Fruit fly (Drosophila melanogaster) whole organism, embryonic: ENCODE results near the gene CG9270.

Source experiments
- ATbp ChIP-seq: fragments of 200-800 bp; sonication (Bioruptor generic); optimal IDR thresholded peaks from 2 replicates; lab custom pipeline; 2017; ENCODE audit warnings: missing biosample characterization, mild to moderate bottlenecking, missing genetic modification characterization, missing genetic modification reagents
- B-H1 ChIP-seq: fragments of 200-800 bp; sonication (Bioruptor generic); IDR thresholded peaks from 3 replicates; pipeline ENCODE4 v1.3.6; 2022; ENCODE audit warnings: missing biosample characterization, missing genetic modification characterization
- CG10431 ChIP-seq: fragments of 200-800 bp; sonication (Bioruptor generic); optimal IDR thresholded peaks from 3 replicates; lab custom pipeline; 2018; ENCODE audit warnings: missing biosample characterization, mild to moderate bottlenecking, missing genetic modification characterization
- CG12071 ChIP-seq: fragments of 200-800 bp; sonication (Bioruptor generic); optimal IDR thresholded peaks from 3 replicates; lab custom pipeline; 2018; ENCODE audit warnings: missing biosample characterization, mild to moderate bottlenecking, missing genetic modification characterization
- CG12104 ChIP-seq: fragments of 200-800 bp; sonication (Bioruptor generic); optimal IDR thresholded peaks from 3 replicates; lab custom pipeline; 2016; ENCODE audit warnings: missing biosample characterization, missing genetic modification characterization
- CG12299 ChIP-seq: fragments of 200-800 bp; sonication (Bioruptor generic); optimal IDR thresholded peaks from 2 replicates; lab custom pipeline; 2018; ENCODE audit warnings: missing biosample characterization, mild to moderate bottlenecking, missing genetic modification characterization
- CG15269 ChIP-seq: fragments of 200-800 bp; sonication (Bioruptor generic); optimal IDR thresholded peaks from 2 replicates; lab custom pipeline; 2018; ENCODE audit warnings: missing biosample characterization, mild to moderate bottlenecking, missing genetic modification characterization, moderate library complexity
- CG15601 ChIP-seq: fragments of 200-800 bp; sonication (Bioruptor generic); optimal IDR thresholded peaks from 3 replicates; lab custom pipeline; 2019; ENCODE audit warnings: missing biosample characterization, mild to moderate bottlenecking, missing genetic modification characterization, moderate library complexity
- CG16813 ChIP-seq: fragments of 200-800 bp; sonication (Bioruptor generic); IDR thresholded peaks from 3 replicates; pipeline ENCODE4 v1.3.6; 2022; ENCODE audit warnings: missing biosample characterization, missing genetic modification characterization; ENCODE audit not compliant: partially characterized antibody
- CG16815 ChIP-seq: fragments of 200-800 bp; sonication (Bioruptor generic); optimal IDR thresholded peaks from 3 replicates; lab custom pipeline; 2017; ENCODE audit warnings: missing biosample characterization, mild to moderate bottlenecking, missing genetic modification characterization
- CG3995 ChIP-seq: fragments of 200-800 bp; sonication (Bioruptor generic); optimal IDR thresholded peaks from 3 replicates; lab custom pipeline; 2016; ENCODE audit warnings: missing biosample characterization, missing genetic modification characterization
- CG4707 ChIP-seq: fragments of 200-800 bp; sonication (Bioruptor generic); optimal IDR thresholded peaks from 2 replicates; lab custom pipeline; 2018; ENCODE audit warnings: missing biosample characterization, mild to moderate bottlenecking, missing genetic modification characterization, moderate library complexity
- CG4730 ChIP-seq: fragments of 200-800 bp; sonication (Bioruptor generic); IDR thresholded peaks from 2 replicates; pipeline ENCODE4 v1.3.6; 2022; ENCODE audit warnings: missing biosample characterization, missing genetic modification characterization
- CG5180 ChIP-seq: fragments of 200-800 bp; sonication (Bioruptor generic); optimal IDR thresholded peaks from 3 replicates; lab custom pipeline; 2017; ENCODE audit warnings: missing biosample characterization, missing genetic modification characterization, mild to moderate bottlenecking, moderate library complexity, missing genetic modification reagents
- CG5953 ChIP-seq: fragments of 200-800 bp; sonication (Bioruptor generic); IDR thresholded peaks from 2 replicates; pipeline ENCODE4 v1.3.6; 2022; ENCODE audit warnings: missing biosample characterization, missing genetic modification characterization
- CG6272 ChIP-seq: fragments of 200-800 bp; sonication (Bioruptor generic); IDR thresholded peaks from 2 replicates; pipeline ENCODE4 v1.3.6; 2022; ENCODE audit warnings: missing biosample characterization, missing genetic modification characterization
- CG6854 ChIP-seq: fragments of 200-800 bp; sonication (Bioruptor generic); optimal IDR thresholded peaks from 3 replicates; lab custom pipeline; 2017; ENCODE audit warnings: missing biosample characterization, mild to moderate bottlenecking, missing genetic modification characterization
- CG7357 ChIP-seq: fragments of 200-800 bp; sonication (Bioruptor generic); IDR thresholded peaks from 3 replicates; pipeline ENCODE4 v1.3.6; 2022; ENCODE audit warnings: missing biosample characterization, missing genetic modification characterization
- Dad ChIP-seq: fragments of 200-800 bp; sonication (Bioruptor generic); optimal IDR thresholded peaks from 3 replicates; lab custom pipeline; 2016; ENCODE audit warnings: missing biosample characterization, missing genetic modification characterization
- Dip3 ChIP-seq: fragments of 200-800 bp; sonication (Bioruptor generic); optimal IDR thresholded peaks from 3 replicates; lab custom pipeline; 2016; ENCODE audit warnings: missing biosample characterization, missing genetic modification characterization
- HLH4C ChIP-seq: fragments of 200-800 bp; sonication (Bioruptor generic); IDR thresholded peaks from 3 replicates; pipeline ENCODE4 v1.3.6; 2022; ENCODE audit warnings: missing biosample characterization, missing genetic modification characterization; ENCODE audit not compliant: partially characterized antibody
- HLH54F ChIP-seq: fragments of 200-800 bp; sonication (Bioruptor generic); optimal IDR thresholded peaks from 3 replicates; lab custom pipeline; 2016; ENCODE audit warnings: missing biosample characterization, missing genetic modification characterization
- Hand ChIP-seq: fragments of 200-800 bp; sonication (Bioruptor generic); optimal IDR thresholded peaks from 2 replicates; lab custom pipeline; 2017; ENCODE audit warnings: mild to moderate bottlenecking, missing biosample characterization, missing genetic modification reagents, missing genetic modification characterization
- Hey ChIP-seq: fragments of 200-800 bp; sonication (Bioruptor generic); optimal IDR thresholded peaks from 3 replicates; lab custom pipeline; 2018; ENCODE audit warnings: missing biosample characterization, mild to moderate bottlenecking, missing genetic modification characterization
- Hr51 ChIP-seq, 2 experiments: fragments of 200-800 bp; sonication (Bioruptor generic); optimal IDR thresholded peaks; 2 replicates in 1 of 2; 3 replicates in 1 of 2; lab custom pipeline; 2016 to 2018; ENCODE audit warnings: missing biosample characterization in 2 of 2, missing genetic modification characterization in 2 of 2, mild to moderate bottlenecking in 1 of 2, moderate library complexity in 1 of 2
- Lhr ChIP-seq: fragments of 200-800 bp; sonication (Bioruptor generic); optimal IDR thresholded peaks from 3 replicates; lab custom pipeline; 2017; ENCODE audit warnings: mild to moderate bottlenecking, missing biosample characterization, missing genetic modification reagents, missing genetic modification characterization
- MESR4 ChIP-seq: fragments of 200-800 bp; sonication (Bioruptor generic); optimal IDR thresholded peaks from 2 replicates; lab custom pipeline; 2018; ENCODE audit warnings: missing biosample characterization, mild to moderate bottlenecking, missing genetic modification characterization, moderate library complexity
- Mrtf ChIP-seq: fragments of 200-800 bp; sonication (Bioruptor generic); IDR thresholded peaks from 3 replicates; pipeline ENCODE4 v1.3.6; 2022; ENCODE audit warnings: missing biosample characterization, missing genetic modification characterization
- NK7.1 ChIP-seq: fragments of 200-800 bp; sonication (Bioruptor generic); optimal IDR thresholded peaks from 3 replicates; lab custom pipeline; 2016; ENCODE audit warnings: missing biosample characterization, missing genetic modification characterization
- Nf-YA ChIP-seq: fragments of 200-800 bp; sonication (Bioruptor generic); IDR thresholded peaks from 2 replicates; pipeline ENCODE4 v1.3.6; 2022; ENCODE audit warnings: missing biosample characterization, missing genetic modification characterization
- Oaz ChIP-seq: fragments of 200-800 bp; sonication (Bioruptor generic); IDR thresholded peaks from 2 replicates; pipeline ENCODE4 v1.3.6; 2022; ENCODE audit warnings: missing biosample characterization, missing genetic modification characterization
- Rx ChIP-seq: fragments of 200-800 bp; sonication (Bioruptor generic); IDR thresholded peaks from 2 replicates; pipeline ENCODE4 v1.3.6; 2022; ENCODE audit warnings: missing biosample characterization, missing genetic modification characterization
- TFAM ChIP-seq: fragments of 200-800 bp; sonication (Bioruptor generic); optimal IDR thresholded peaks from 2 replicates; lab custom pipeline; 2017; ENCODE audit warnings: missing biosample characterization, missing genetic modification characterization, inconsistent platforms
- ara ChIP-seq: fragments of 200-800 bp; sonication (Bioruptor generic); IDR thresholded peaks from 2 replicates; pipeline ENCODE4 v1.3.6; 2022; ENCODE audit warnings: missing biosample characterization, missing genetic modification characterization
- ato ChIP-seq: fragments of 200-800 bp; sonication (Bioruptor generic); IDR thresholded peaks from 2 replicates; pipeline ENCODE4 v1.3.6; 2022; ENCODE audit warnings: missing biosample characterization, missing genetic modification characterization; ENCODE audit not compliant: partially characterized antibody
- da ChIP-seq: fragments of 200-800 bp; sonication (Bioruptor generic); optimal IDR thresholded peaks from 2 replicates; lab custom pipeline; 2016; ENCODE audit warnings: missing biosample characterization, missing genetic modification characterization
- dpn ChIP-seq, 2 experiments: fragments of 200-800 bp; sonication (Bioruptor generic); optimal IDR thresholded peaks; 3 replicates each; lab custom pipeline; 2016; ENCODE audit warnings: missing biosample characterization in 2 of 2, missing genetic modification characterization in 2 of 2
- ems ChIP-seq: fragments of 200-800 bp; sonication (Bioruptor generic); optimal IDR thresholded peaks from 3 replicates; lab custom pipeline; 2016; ENCODE audit warnings: missing biosample characterization, missing genetic modification characterization
- ftz-f1 ChIP-seq: fragments of 200-800 bp; sonication (Bioruptor generic); optimal IDR thresholded peaks from 2 replicates; lab custom pipeline; 2016; ENCODE audit warnings: missing biosample characterization, missing genetic modification characterization
- gfzf ChIP-seq: fragments of 200-800 bp; sonication (Bioruptor generic); optimal IDR thresholded peaks from 2 replicates; lab custom pipeline; 2016; ENCODE audit warnings: missing biosample characterization, mild to moderate bottlenecking, missing genetic modification characterization, moderate library complexity
- hkb ChIP-seq, 2 experiments: fragments of 200-800 bp in 1 of 2; fragments of >200 bp in 1 of 2; sonication (Bioruptor generic) in 1 of 2; IDR thresholded peaks in 1 of 2; optimal IDR thresholded peaks in 1 of 2; 2 replicates each; pipeline versions ENCODE4 v1.3.6 to Lab custom; 2017 to 2022; ENCODE audit warnings: missing biosample characterization in 1 of 2, missing genetic modification characterization in 1 of 2
- lov ChIP-seq, 2 experiments: fragments of 200-800 bp in 1 of 2; fragments of >200 bp in 1 of 2; sonication (Bioruptor generic) in 1 of 2; IDR thresholded peaks in 1 of 2; optimal IDR thresholded peaks in 1 of 2; 2 replicates in 1 of 2; 3 replicates in 1 of 2; pipeline versions ENCODE4 v1.3.6 to Lab custom; 2017 to 2022; ENCODE audit warnings: missing biosample characterization in 1 of 2, missing genetic modification characterization in 1 of 2
- mld ChIP-seq: fragments of 200-800 bp; sonication (Bioruptor generic); IDR thresholded peaks from 3 replicates; pipeline ENCODE4 v1.3.6; 2022; ENCODE audit warnings: missing biosample characterization, missing genetic modification characterization; ENCODE audit not compliant: partially characterized antibody
- org-1 ChIP-seq: fragments of 200-800 bp; sonication (Bioruptor generic); optimal IDR thresholded peaks from 2 replicates; lab custom pipeline; 2017; ENCODE audit warnings: missing biosample characterization, missing genetic modification characterization
- pho ChIP-seq: fragments of 200-800 bp; sonication (Bioruptor generic); optimal IDR thresholded peaks from 2 replicates; lab custom pipeline; 2016; ENCODE audit warnings: missing biosample characterization, missing genetic modification characterization
- sens-2 ChIP-seq: fragments of 200-800 bp; sonication (Bioruptor generic); IDR thresholded peaks from 2 replicates; pipeline ENCODE4 v1.3.6; 2022; ENCODE audit warnings: missing biosample characterization, missing genetic modification characterization
- wor ChIP-seq: fragments of 200-800 bp; sonication (Bioruptor generic); IDR thresholded peaks from 2 replicates; pipeline ENCODE4 v1.3.6; 2022; ENCODE audit warnings: missing biosample characterization, missing genetic modification characterization
- yki ChIP-seq: fragments of >200 bp; optimal IDR thresholded peaks from 3 replicates; lab custom pipeline; 2018
- zfh2 ChIP-seq: fragments of 200-800 bp; sonication (Bioruptor generic); optimal IDR thresholded peaks from 2 replicates; lab custom pipeline; 2016; ENCODE audit warnings: missing biosample characterization, missing genetic modification characterization

The CG9270 gene

DNA sequence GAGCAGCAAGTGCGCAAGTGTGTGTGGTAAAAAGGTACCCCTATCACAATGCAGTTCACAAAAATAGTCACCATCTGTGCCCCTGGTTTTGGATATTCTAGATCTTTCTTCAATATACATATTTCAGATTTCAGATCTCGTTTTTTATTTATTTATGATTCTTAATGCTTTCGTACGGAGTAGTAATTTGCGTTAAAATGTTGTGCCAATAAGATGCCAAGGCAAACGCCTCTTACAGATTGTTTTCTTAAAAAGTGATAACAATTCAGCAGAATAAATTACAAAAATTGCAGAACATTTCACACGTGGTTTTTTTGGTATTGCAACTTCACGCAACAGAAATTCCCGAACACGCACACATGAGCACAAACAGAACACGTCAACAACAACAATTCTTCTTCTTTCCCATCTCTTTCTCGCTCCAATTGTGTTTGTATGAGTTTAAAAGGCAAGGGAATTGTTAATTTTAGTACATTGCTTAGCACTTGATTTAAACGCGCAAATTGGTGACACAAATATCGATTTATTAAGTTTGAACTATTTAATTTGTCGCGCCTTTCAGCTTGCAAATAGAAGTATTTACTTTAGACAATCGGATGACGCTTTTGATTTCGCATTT, 15.7 kb downstream of the CG9270 start:
- TF ChIP-seq ATbp (GFP tag; lab: Kevin White, UChicago), result peak; percentile 89
- TF ChIP-seq HLH4C (GFP tag; lab: Robert Waterston, UW), result no peak
- no peak for TF ChIP-seq gfzf (GFP tag; lab: Kevin White, UChicago)
- peak; percentile 81 for TF ChIP-seq CG15601 (tag; lab: Kevin White, UChicago)
- TF ChIP-seq CG3995, result no peak
- peak; percentile 78 for TF ChIP-seq Hand (GFP tag; lab: Kevin White, UChicago)
- TF ChIP-seq CG12104 (GFP tag; lab: Kevin White, UChicago), result peak; percentile 61
- no peak for TF ChIP-seq hkb (optimal IDR thresholded peaks at IDR 0.05; lab: Kevin White, UChicago)
- TF ChIP-seq hkb (GFP tag; IDR thresholded peaks at IDR 0.05; lab: Robert Waterston, UW), result no peak
- peak; percentile 82 for TF ChIP-seq CG12299 (tag; lab: Kevin White, UChicago)
- peak; percentile 70 for TF ChIP-seq CG4707 (GFP tag; lab: Kevin White, UChicago)
- no peak for TF ChIP-seq da (GFP tag; lab: Kevin White, UChicago)
- no peak for TF ChIP-seq CG6272 (GFP tag; lab: Robert Waterston, UW)
- no peak for TF ChIP-seq Nf-YA (GFP tag; lab: Robert Waterston, UW)
- peak; percentile 41 for TF ChIP-seq Lhr
- peak; percentile 10; the same call in 1 of the 2 replicates for TF ChIP-seq wor (GFP tag; lab: Robert Waterston, UW)
- TF ChIP-seq ems (GFP tag; lab: Kevin White, UChicago), result peak; percentile 66
- TF ChIP-seq Hey (tag; lab: Kevin White, UChicago), result peak; percentile 20
- peak; percentile 54 for TF ChIP-seq pho (GFP tag; lab: Kevin White, UChicago)
- TF ChIP-seq NK7.1, result peak; percentile 50
- TF ChIP-seq CG15269 (tag; lab: Kevin White, UChicago), result peak; percentile 77
- TF ChIP-seq CG5180 (GFP tag; lab: Kevin White, UChicago), result no peak
- TF ChIP-seq yki (lab: Kevin White, UChicago), result no peak
- TF ChIP-seq CG16813 (GFP tag; lab: Robert Waterston, UW), result no peak
- TF ChIP-seq zfh2 (GFP tag; lab: Kevin White, UChicago), result peak; percentile 41
- TF ChIP-seq lov (optimal IDR thresholded peaks at IDR 0.05; lab: Kevin White, UChicago), result no peak
- TF ChIP-seq lov (GFP tag; IDR thresholded peaks at IDR 0.05; lab: Robert Waterston, UW), result no peak
- peak; percentile 58 to 85 for TF ChIP-seq Hr51 (GFP tag; optimal IDR thresholded peaks at IDR 0.05; lab: Kevin White, UChicago)
- peak; percentile 71; the same call in 2 of the 3 replicates for TF ChIP-seq Mrtf
- TF ChIP-seq CG6854 (GFP tag; lab: Kevin White, UChicago), result no peak
- TF ChIP-seq sens-2 (GFP tag; lab: Robert Waterston, UW), result peak; percentile 58; the same call in 1 of the 2 replicates
- TF ChIP-seq CG7357, result no peak
- peak; percentile 53 for TF ChIP-seq HLH54F (GFP tag; lab: Kevin White, UChicago)
- TF ChIP-seq Oaz (GFP tag; lab: Robert Waterston, UW), result no peak; the same call in 1 of the 2 replicates
- TF ChIP-seq dpn (GFP tag; optimal IDR thresholded peaks at IDR 0.05; lab: Kevin White, UChicago), result peak; percentile 61 to 84
- TF ChIP-seq Dad (GFP tag; lab: Kevin White, UChicago), result peak; percentile 58
- TF ChIP-seq ara, result 0 out of 2 replicates have a peak, but pooled peaks have one; percentile 35
- peak; percentile 48 for TF ChIP-seq CG12071
- TF ChIP-seq ftz-f1, result no peak
- TF ChIP-seq CG4730 (GFP tag; lab: Robert Waterston, UW), result no peak
- TF ChIP-seq B-H1, result no peak
- no peak for TF ChIP-seq TFAM (GFP tag; lab: Kevin White, UChicago)
- TF ChIP-seq mld (GFP tag; lab: Robert Waterston, UW), result no peak
- TF ChIP-seq org-1 (GFP tag; lab: Kevin White, UChicago), result peak; percentile 67
- peak; percentile 73 for TF ChIP-seq Dip3
- no peak for TF ChIP-seq Rx (GFP tag; lab: Robert Waterston, UW)
- TF ChIP-seq ato, result no peak
- no peak for TF ChIP-seq MESR4
- peak; percentile 34 for TF ChIP-seq CG10431 (GFP tag; lab: Kevin White, UChicago)
- peak; percentile 35 for TF ChIP-seq CG16815
- TF ChIP-seq CG5953, result peak; percentile 88
